Worm (Caenorhabditis elegans) whole organism, early embryonic: ENCODE data around the gene nhr-233.

Experiments
- B0310.2 ChIP-seq: sonication (generic microtip); optimal IDR thresholded peaks from 2 replicates; lab custom pipeline; 2016; ENCODE audit warnings: mild to moderate bottlenecking, missing genetic modification characterization, missing compliant biosample characterization
- F13C5.2 ChIP-seq: sonication (generic microtip); optimal IDR thresholded peaks from 2 replicates; lab custom pipeline; 2017; ENCODE audit warnings: mild to moderate bottlenecking, missing genetic modification characterization, inconsistent platforms, missing compliant biosample characterization
- aly-1 ChIP-seq: sonication (generic microtip); optimal IDR thresholded peaks from 2 replicates; lab custom pipeline; 2016; ENCODE audit warnings: missing genetic modification characterization, missing compliant biosample characterization
- ama-1 ChIP-seq: fragments of 150-350 bp; optimal IDR thresholded peaks from 2 replicates; lab custom pipeline; 2014
- ceh-13 ChIP-seq: fragments of 200-800 bp; sonication (Bioruptor generic); optimal IDR thresholded peaks from 2 replicates; lab custom pipeline; 2018; ENCODE audit warnings: mild to moderate bottlenecking, missing genetic modification characterization, missing compliant biosample characterization
- ceh-36 ChIP-seq: sonication (generic microtip); optimal IDR thresholded peaks from 2 replicates; lab custom pipeline; 2016; ENCODE audit warnings: missing genetic modification characterization, inconsistent platforms, missing compliant biosample characterization
- ets-7 ChIP-seq: sonication (generic microtip); optimal IDR thresholded peaks from 2 replicates; lab custom pipeline; 2016; ENCODE audit warnings: missing genotype, missing genetic modification characterization, missing compliant biosample characterization
- flt-1 ChIP-seq: fragments of 200-800 bp; sonication (Bioruptor generic); IDR thresholded peaks from 2 replicates; pipeline ENCODE4 v1.3.6; 2022; ENCODE audit warnings: missing genetic modification characterization, missing compliant biosample characterization
- hmbx-1 ChIP-seq: sonication (generic microtip); optimal IDR thresholded peaks from 2 replicates; lab custom pipeline; 2016; ENCODE audit warnings: mild to moderate bottlenecking, missing genetic modification characterization, missing compliant biosample characterization
- hmg-4 ChIP-seq: fragments of 200-800 bp; sonication (Bioruptor generic); optimal IDR thresholded peaks from 2 replicates; lab custom pipeline; 2018; ENCODE audit warnings: mild to moderate bottlenecking, missing genetic modification characterization, missing compliant biosample characterization
- hnd-1 ChIP-seq: sonication (generic microtip); optimal IDR thresholded peaks from 2 replicates; lab custom pipeline; 2016; ENCODE audit warnings: missing genetic modification characterization, missing compliant biosample characterization
- pes-1 ChIP-seq: fragments of 200-800 bp; sonication (Bioruptor generic); IDR thresholded peaks from 2 replicates; pipeline ENCODE4 v1.3.6; 2022; ENCODE audit warnings: missing genetic modification reagents, missing genetic modification characterization, missing compliant biosample characterization
- scrt-1 ChIP-seq: fragments of 200-800 bp; sonication (Bioruptor generic); IDR thresholded peaks from 2 replicates; pipeline ENCODE4 v1.3.6; 2022; ENCODE audit warnings: missing genetic modification characterization, missing compliant biosample characterization
- sea-1 ChIP-seq: fragments of 200-800 bp; sonication (Bioruptor generic); conservative IDR thresholded peaks from 2 replicates; pipeline ENCODE4 v1.3.6; 2022; ENCODE audit warnings: missing genetic modification characterization, missing compliant biosample characterization
- tbx-11 ChIP-seq: fragments of 200-800 bp; sonication (Bioruptor generic); IDR thresholded peaks from 2 replicates; pipeline ENCODE4 v1.3.6; 2022; ENCODE audit warnings: missing genetic modification characterization, missing compliant biosample characterization
- tbx-37 ChIP-seq: fragments of 200-800 bp; sonication (Bioruptor generic); conservative IDR thresholded peaks from 2 replicates; pipeline ENCODE4 v1.3.6; 2022; ENCODE audit warnings: missing genetic modification reagents, missing genetic modification characterization, missing compliant biosample characterization
- tra-4 ChIP-seq: sonication (generic microtip); optimal IDR thresholded peaks from 2 replicates; lab custom pipeline; 2017; ENCODE audit warnings: missing genetic modification characterization, missing compliant biosample characterization

The nhr-233 gene

ce11 chrV:16527796-16528195 lies 42.8 kb downstream of the nhr-233 start, which contains the start of gene F36D3.16:
F36D3.16 (plus strand) TSS chrV:16528096.
- TF ChIP-seq sea-1 = no peak
- no peak for TF ChIP-seq pes-1 (GFP tag; lab: Robert Waterston, UW)
- no peak for TF ChIP-seq hmbx-1 (tag; lab: Kevin White, UChicago)
- TF ChIP-seq ets-7 (tag; lab: Kevin White, UChicago) = no peak
- no peak for TF ChIP-seq flt-1 (GFP tag; lab: Robert Waterston, UW)
- no peak for TF ChIP-seq ama-1 (lab: Kevin White, UChicago)
- no peak for TF ChIP-seq tbx-11 (GFP tag; lab: Robert Waterston, UW)
- no peak for TF ChIP-seq scrt-1
- TF ChIP-seq aly-1 (tag; lab: Kevin White, UChicago) = no peak
- TF ChIP-seq B0310.2 (tag; lab: Kevin White, UChicago) = no peak
- no peak for TF ChIP-seq F13C5.2
- TF ChIP-seq ceh-36 (tag; lab: Kevin White, UChicago) = no peak
- no peak for TF ChIP-seq tra-4 (tag; lab: Kevin White, UChicago)
- TF ChIP-seq hmg-4 (GFP tag; lab: Kevin White, UChicago) = no peak
- no peak for TF ChIP-seq hnd-1 (tag; lab: Kevin White, UChicago)

ce11 chrV:16526858-16527257 lies 43.7 kb downstream of the nhr-233 start, which contains the start of gene F36D3.8:
F36D3.8 (plus strand) TSS chrV:16527158.
- TF ChIP-seq pes-1 (GFP tag; lab: Robert Waterston, UW) = no peak
- no peak for TF ChIP-seq tbx-11 (GFP tag; lab: Robert Waterston, UW)
- TF ChIP-seq scrt-1 = no peak
- TF ChIP-seq flt-1 (GFP tag; lab: Robert Waterston, UW) = no peak
- TF ChIP-seq ets-7 (tag; lab: Kevin White, UChicago) = no peak
- TF ChIP-seq ceh-36 (tag; lab: Kevin White, UChicago) = no peak
- TF ChIP-seq hmg-4 (GFP tag; lab: Kevin White, UChicago) = no peak
- no peak for TF ChIP-seq hmbx-1 (tag; lab: Kevin White, UChicago)
- no peak for TF ChIP-seq tra-4 (tag; lab: Kevin White, UChicago)
- TF ChIP-seq ceh-13 = no peak
- TF ChIP-seq F13C5.2 = no peak
- no peak for TF ChIP-seq hnd-1 (tag; lab: Kevin White, UChicago)
- TF ChIP-seq B0310.2 (tag; lab: Kevin White, UChicago) = no peak
- TF ChIP-seq sea-1 = no peak
- TF ChIP-seq tbx-37 = no peak
- no peak for TF ChIP-seq ama-1 (lab: Kevin White, UChicago)
- TF ChIP-seq aly-1 (tag; lab: Kevin White, UChicago) = no peak

ce11 chrV:16522242-16522641 lies 48.4 kb downstream of the nhr-233 start, which contains the start of gene srw-34:
srw-34 (minus strand) TSS chrV:16522342.
- TF ChIP-seq F13C5.2 = no peak
